Fruit fly (Drosophila melanogaster) whole organism, prepupa: ENCODE results near the gene hkb.

ENCODE experiments used
- Blimp-1 ChIP-seq: fragments of 200-800 bp; sonication (Bioruptor generic); optimal IDR thresholded peaks from 3 replicates; lab custom pipeline; 2017; ENCODE audit warnings: missing biosample characterization, missing genetic modification characterization, mild to moderate bottlenecking, moderate library complexity, missing genetic modification reagents
- CG6808 ChIP-seq: fragments of 200-800 bp; sonication (Bioruptor generic); optimal IDR thresholded peaks from 3 replicates; lab custom pipeline; 2017; ENCODE audit warnings: missing biosample characterization, missing genetic modification characterization, mild to moderate bottlenecking, moderate library complexity, missing genetic modification reagents
- CG6854 ChIP-seq: fragments of 200-800 bp; sonication (Bioruptor generic); optimal IDR thresholded peaks from 2 replicates; lab custom pipeline; 2017; ENCODE audit warnings: missing biosample characterization, mild to moderate bottlenecking, missing genetic modification characterization
- Ets21C ChIP-seq: fragments of 200-800 bp; sonication (Bioruptor generic); optimal IDR thresholded peaks from 3 replicates; lab custom pipeline; 2016; ENCODE audit warnings: missing biosample characterization, missing genetic modification characterization
- fd59A ChIP-seq: fragments of 200-800 bp; sonication (Bioruptor generic); optimal IDR thresholded peaks from 2 replicates; lab custom pipeline; 2017; ENCODE audit warnings: missing biosample characterization, mild to moderate bottlenecking, missing genetic modification characterization, missing genetic modification reagents

dm6 chr3R:4359625-4360024 is 13.2 kb upstream of the hkb start, which contains the start of gene CG1090:
- TF ChIP-seq Ets21C (GFP tag; lab: Kevin White, UChicago) (no peak), fd59A (no peak), Blimp-1 (GFP tag; lab: Kevin White, UChicago) (no peak), CG6854 (GFP tag; lab: Kevin White, UChicago) (no peak), CG6808 (GFP tag; lab: Kevin White, UChicago) (no peak)
